Worm (Caenorhabditis elegans) whole organism, midembryonic: ENCODE data around the gene C24A8.5.
"Not testable (repeated sequence)": the region's sequence is repeated elsewhere in the genome, so short reads cannot be mapped to it uniquely, and the experiment has no call there.

Experiments used
- ref-1 ChIP-seq: fragments of 200-800 bp; sonication (Bioruptor generic); conservative IDR thresholded peaks from 2 replicates; pipeline ENCODE4 v1.3.6; 2022; ENCODE audit warnings: missing genetic modification reagents, missing genetic modification characterization, missing compliant biosample characterization
- ztf-23 ChIP-seq: fragments of 200-800 bp; sonication (Bioruptor generic); IDR thresholded peaks from 2 replicates; pipeline ENCODE4 v1.3.6; 2022; ENCODE audit warnings: missing genetic modification reagents, missing genetic modification characterization, missing compliant biosample characterization

DNA sequence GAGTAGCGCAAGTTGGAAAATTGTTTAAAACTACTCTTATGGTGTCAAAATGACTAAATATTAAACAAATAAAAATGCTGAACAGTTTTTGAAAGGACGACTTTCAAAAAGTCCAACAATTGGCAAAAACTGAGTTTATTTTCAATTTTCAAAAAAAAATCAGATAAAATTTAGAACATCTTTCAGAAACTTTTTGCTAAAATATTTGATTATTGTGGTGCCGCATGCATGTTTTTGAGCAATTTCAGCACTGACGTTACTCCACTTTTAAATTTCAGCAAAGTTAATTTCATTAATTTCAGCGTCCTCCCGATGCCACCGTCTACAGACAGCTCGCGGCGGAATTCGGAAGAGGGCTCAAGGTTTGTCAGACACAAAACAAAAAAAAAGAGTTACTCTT is 10.6 kb upstream of the C24A8.5 start, which contains the start of gene cst-1:
- not testable (repeated sequence) for TF ChIP-seq ztf-23 (GFP tag; lab: Robert Waterston, UW); ref-1
